Worm (Caenorhabditis elegans) whole organism, late embryonic: ENCODE data around the gene mct-5.

Experiments
- K02D7.2 ChIP-seq: sonication (generic microtip); optimal IDR thresholded peaks from 2 replicates; lab custom pipeline; 2017; ENCODE audit warnings: mild to moderate bottlenecking, missing genetic modification characterization, missing compliant biosample characterization
- Y22D7AL.16 ChIP-seq: sonication (generic microtip); optimal IDR thresholded peaks from 2 replicates; lab custom pipeline; 2016; ENCODE audit warnings: missing genetic modification characterization, missing compliant biosample characterization
- ceh-2 ChIP-seq: sonication (generic microtip); optimal IDR thresholded peaks from 2 replicates; lab custom pipeline; 2016; ENCODE audit warnings: missing genotype, missing genetic modification characterization, missing compliant biosample characterization
- dmd-4 ChIP-seq: sonication (generic microtip); optimal IDR thresholded peaks from 2 replicates; lab custom pipeline; 2016; ENCODE audit warnings: borderline replicate concordance, missing genetic modification characterization, missing compliant biosample characterization
- hlh-30 ChIP-seq: sonication (generic microtip); optimal IDR thresholded peaks from 2 replicates; lab custom pipeline; 2017; ENCODE audit warnings: antibody characterized with exemption, missing genetic modification characterization, missing compliant biosample characterization; ENCODE audit not compliant: insufficient read depth
- lim-6 ChIP-seq: sonication (generic microtip); optimal IDR thresholded peaks from 2 replicates; lab custom pipeline; 2016; ENCODE audit warnings: missing genetic modification characterization, missing compliant biosample characterization
- nhr-11 ChIP-seq: fragments of 150-350 bp; optimal IDR thresholded peaks from 2 replicates; lab custom pipeline; 2014; ENCODE audit warnings: missing biosample characterization, missing genetic modification characterization
- pha-4 ChIP-seq: fragments of 150-350 bp; optimal IDR thresholded peaks from 2 replicates; lab custom pipeline; 2018; ENCODE audit warnings: missing biosample characterization, missing genetic modification reagents, missing genetic modification characterization
- rnt-1 ChIP-seq: sonication (generic microtip); optimal IDR thresholded peaks from 2 replicates; lab custom pipeline; 2016; ENCODE audit warnings: missing genetic modification characterization, missing compliant biosample characterization
- sox-4 ChIP-seq: sonication (generic microtip); optimal IDR thresholded peaks from 2 replicates; lab custom pipeline; 2017; ENCODE audit warnings: mild to moderate bottlenecking, missing genetic modification characterization, inconsistent platforms, missing compliant biosample characterization
- syd-9 ChIP-seq: sonication (generic microtip); optimal IDR thresholded peaks from 2 replicates; lab custom pipeline; 2016; ENCODE audit warnings: mild to moderate bottlenecking, missing genetic modification characterization, moderate library complexity, missing compliant biosample characterization
- unc-55 ChIP-seq: sonication (generic microtip); optimal IDR thresholded peaks from 2 replicates; lab custom pipeline; 2017; ENCODE audit warnings: missing biosample characterization, missing genetic modification reagents, missing genetic modification characterization
- unc-86 ChIP-seq: sonication (generic microtip); optimal IDR thresholded peaks from 2 replicates; lab custom pipeline; 2016; ENCODE audit warnings: missing genetic modification characterization, missing compliant biosample characterization

DNA sequence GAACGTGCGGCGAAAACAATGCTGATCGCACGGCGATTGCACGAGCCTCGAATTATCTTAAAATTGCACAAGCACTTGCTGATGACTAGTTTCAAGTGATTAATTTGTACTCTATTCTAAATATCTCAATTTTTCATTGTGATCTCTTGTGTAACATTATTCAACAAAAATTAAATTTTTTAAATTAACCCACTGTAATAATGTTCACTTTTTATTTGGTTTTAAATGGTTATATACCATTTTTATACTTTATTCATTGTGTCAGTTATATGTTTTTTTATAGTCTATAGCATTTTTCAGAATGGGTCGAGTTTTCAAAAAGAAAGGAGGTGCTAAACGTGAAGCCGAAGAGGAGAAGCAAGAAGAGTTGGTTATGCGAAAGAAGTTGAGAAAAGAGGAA lies 44.7 kb downstream of the mct-5 start, which contains the start of gene ZK1127.4:
- no peak for TF ChIP-seq hlh-30 (tag; lab: Kevin White, UChicago)
- TF ChIP-seq lim-6 = no peak
- TF ChIP-seq Y22D7AL.16 = no peak
- TF ChIP-seq unc-86 (tag; lab: Kevin White, UChicago) = no peak
- TF ChIP-seq dmd-4 (tag; lab: Kevin White, UChicago) = no peak
- TF ChIP-seq rnt-1 (tag; lab: Kevin White, UChicago) = no peak
- TF ChIP-seq sox-4 (tag; lab: Kevin White, UChicago) = no peak
- no peak for TF ChIP-seq unc-55 (GFP tag; lab: Kevin White, UChicago)
- TF ChIP-seq K02D7.2 (tag; lab: Kevin White, UChicago) = no peak
- no peak for TF ChIP-seq syd-9 (tag; lab: Kevin White, UChicago)
- TF ChIP-seq ceh-2 (tag; lab: Kevin White, UChicago) = no peak
- TF ChIP-seq nhr-11 (tag; lab: Kevin White, UChicago) = no peak
- TF ChIP-seq pha-4 = no peak
